Worm (Caenorhabditis elegans) whole organism, early embryonic: ENCODE results near the gene Y61A9LA.10.

Experiments used
- B0310.2 ChIP-seq: sonication (generic microtip); optimal IDR thresholded peaks from 2 replicates; lab custom pipeline; 2016; ENCODE audit warnings: mild to moderate bottlenecking, missing genetic modification characterization, missing compliant biosample characterization
- aly-1 ChIP-seq: sonication (generic microtip); optimal IDR thresholded peaks from 2 replicates; lab custom pipeline; 2016; ENCODE audit warnings: missing genetic modification characterization, missing compliant biosample characterization
- ama-1 ChIP-seq: fragments of 150-350 bp; optimal IDR thresholded peaks from 2 replicates; lab custom pipeline; 2014
- ceh-36 ChIP-seq: sonication (generic microtip); optimal IDR thresholded peaks from 2 replicates; lab custom pipeline; 2016; ENCODE audit warnings: missing genetic modification characterization, inconsistent platforms, missing compliant biosample characterization
- ets-7 ChIP-seq: sonication (generic microtip); optimal IDR thresholded peaks from 2 replicates; lab custom pipeline; 2016; ENCODE audit warnings: missing genotype, missing genetic modification characterization, missing compliant biosample characterization
- flt-1 ChIP-seq: fragments of 200-800 bp; sonication (Bioruptor generic); IDR thresholded peaks from 2 replicates; pipeline ENCODE4 v1.3.6; 2022; ENCODE audit warnings: missing genetic modification characterization, missing compliant biosample characterization
- hmbx-1 ChIP-seq: sonication (generic microtip); optimal IDR thresholded peaks from 2 replicates; lab custom pipeline; 2016; ENCODE audit warnings: mild to moderate bottlenecking, missing genetic modification characterization, missing compliant biosample characterization

DNA sequence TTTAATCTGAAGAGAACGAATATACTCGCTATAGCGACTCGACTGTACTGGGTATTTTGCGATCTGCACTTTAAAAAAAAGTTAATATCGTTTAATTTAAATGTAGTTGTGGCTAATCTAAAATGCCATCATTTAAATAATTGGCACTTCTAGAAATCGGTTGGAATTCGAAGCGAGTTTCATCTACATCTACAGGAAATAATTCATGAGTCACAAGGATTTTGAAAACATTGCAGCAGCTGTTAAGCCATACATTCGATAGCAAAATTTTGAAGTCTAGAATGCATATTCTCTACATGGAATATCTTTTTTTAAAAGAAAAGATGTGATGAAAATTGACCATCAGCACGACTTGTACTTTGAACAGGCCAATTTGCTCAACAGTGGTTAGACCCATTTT, 35.0 kb downstream of the Y61A9LA.10 start:
- TF ChIP-seq ama-1 (lab: Kevin White, UChicago) (no peak), ceh-36 (tag; lab: Kevin White, UChicago) (no peak), ets-7 (tag; lab: Kevin White, UChicago) (no peak), B0310.2 (tag; lab: Kevin White, UChicago) (no peak), hmbx-1 (no peak), flt-1 (GFP tag; lab: Robert Waterston, UW) (no peak), aly-1 (tag; lab: Kevin White, UChicago) (no peak)
